Worm (Caenorhabditis elegans) whole organism, mixed stage, embryonic: ENCODE measurements around the gene T14F9.2.

Experiments used
- ces-1 ChIP-seq: fragments of 150-350 bp; optimal IDR thresholded peaks from 2 replicates; lab custom pipeline; 2014; ENCODE audit warnings: missing biosample characterization, missing genetic modification reagents, missing genetic modification characterization
- nhr-12 ChIP-seq: fragments of 150-350 bp; optimal IDR thresholded peaks from 2 replicates; lab custom pipeline; 2014; ENCODE audit warnings: missing biosample characterization, missing genetic modification characterization

DNA sequence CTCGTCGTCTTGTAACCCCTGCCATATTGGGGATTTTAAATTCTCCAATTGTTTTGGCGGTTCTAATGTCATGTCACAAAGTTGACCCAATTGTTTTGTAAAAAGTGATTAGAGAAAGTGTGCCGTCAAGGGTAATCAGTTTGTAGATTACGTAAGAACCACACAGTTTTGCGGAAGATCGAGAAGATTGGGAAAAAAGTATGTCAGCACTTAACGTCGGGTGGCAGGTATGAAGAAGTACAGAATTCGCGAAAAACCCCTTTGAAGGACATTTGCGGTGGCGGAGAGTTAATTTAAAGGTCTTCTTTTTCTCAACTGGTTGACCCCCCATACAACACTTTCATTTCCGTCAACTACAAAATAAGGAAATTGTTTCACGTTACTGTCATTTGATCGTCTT lies 25.7 kb upstream of the T14F9.2 start:
- no peak for TF ChIP-seq ces-1 (GFP tag; lab: Kevin White, UChicago)
- no peak for TF ChIP-seq nhr-12
